Fruit fly (Drosophila melanogaster) whole organism, embryonic: Measurements from ENCODE around the gene Gr28a.
A peak's percentile ranks its signal among the peaks of the same experiment; 100 is the strongest.

Source experiments
- Atf6 ChIP-seq: fragments of 200-800 bp; sonication (Bioruptor generic); IDR thresholded peaks from 2 replicates; pipeline ENCODE4 v1.3.6; 2022; ENCODE audit warnings: missing biosample characterization, missing genetic modification characterization
- CG10209 ChIP-seq: fragments of 200-800 bp; sonication (Bioruptor generic); optimal IDR thresholded peaks from 3 replicates; lab custom pipeline; 2017; ENCODE audit warnings: missing biosample characterization, mild to moderate bottlenecking, missing genetic modification characterization, missing genetic modification reagents
- CG12659 ChIP-seq: fragments of 200-800 bp; sonication (Bioruptor generic); optimal IDR thresholded peaks from 3 replicates; lab custom pipeline; 2017; ENCODE audit warnings: mild to moderate bottlenecking, missing biosample characterization, missing genetic modification reagents, missing genetic modification characterization
- CG14050 ChIP-seq: fragments of 200-800 bp; sonication (Bioruptor generic); IDR thresholded peaks from 3 replicates; pipeline ENCODE4 v1.3.6; 2022; ENCODE audit warnings: missing biosample characterization, missing genetic modification characterization
- CG14441 ChIP-seq: fragments of 200-800 bp; sonication (Bioruptor generic); IDR thresholded peaks from 2 replicates; pipeline ENCODE4 v1.3.6; 2022; ENCODE audit warnings: missing biosample characterization, missing genetic modification characterization
- CG15011 ChIP-seq: fragments of 200-800 bp; sonication (Bioruptor generic); optimal IDR thresholded peaks from 3 replicates; lab custom pipeline; 2018; ENCODE audit warnings: missing biosample characterization, mild to moderate bottlenecking, missing genetic modification characterization
- CG15601 ChIP-seq: fragments of 200-800 bp; sonication (Bioruptor generic); optimal IDR thresholded peaks from 3 replicates; lab custom pipeline; 2019; ENCODE audit warnings: missing biosample characterization, mild to moderate bottlenecking, missing genetic modification characterization, moderate library complexity
- CG2199 ChIP-seq: fragments of 200-800 bp; sonication (Bioruptor generic); IDR thresholded peaks from 3 replicates; pipeline ENCODE4 v1.3.6; 2022; ENCODE audit warnings: missing biosample characterization, missing genetic modification characterization
- CG30020 ChIP-seq: fragments of 200-800 bp; optimal IDR thresholded peaks from 2 replicates; lab custom pipeline; 2019; ENCODE audit warnings: missing biosample characterization, mild to moderate bottlenecking, missing genetic modification characterization, moderate library complexity
- CG31224 ChIP-seq: fragments of 200-800 bp; sonication (Bioruptor generic); IDR thresholded peaks from 2 replicates; pipeline ENCODE4 v1.3.6; 2022; ENCODE audit warnings: missing biosample characterization, missing genetic modification characterization
- CG32532 ChIP-seq: fragments of 200-800 bp; sonication (Bioruptor generic); IDR thresholded peaks from 2 replicates; pipeline ENCODE4 v1.3.6; 2022; ENCODE audit warnings: missing biosample characterization, missing genetic modification characterization
- CG3281 ChIP-seq: fragments of 200-800 bp; sonication (Bioruptor generic); optimal IDR thresholded peaks from 3 replicates; lab custom pipeline; 2017; ENCODE audit warnings: missing biosample characterization, mild to moderate bottlenecking, missing genetic modification characterization
- CG3995 ChIP-seq: fragments of 200-800 bp; sonication (Bioruptor generic); optimal IDR thresholded peaks from 3 replicates; lab custom pipeline; 2016; ENCODE audit warnings: missing biosample characterization, missing genetic modification characterization
- CG5953 ChIP-seq: fragments of 200-800 bp; sonication (Bioruptor generic); IDR thresholded peaks from 2 replicates; pipeline ENCODE4 v1.3.6; 2022; ENCODE audit warnings: missing biosample characterization, missing genetic modification characterization
- CG6272 ChIP-seq: fragments of 200-800 bp; sonication (Bioruptor generic); IDR thresholded peaks from 2 replicates; pipeline ENCODE4 v1.3.6; 2022; ENCODE audit warnings: missing biosample characterization, missing genetic modification characterization
- CG8089 ChIP-seq: fragments of 200-800 bp; sonication (Bioruptor generic); optimal IDR thresholded peaks from 3 replicates; lab custom pipeline; 2016; ENCODE audit warnings: missing biosample characterization, missing genetic modification characterization
- CG9437 ChIP-seq: fragments of 200-800 bp; sonication (Bioruptor generic); optimal IDR thresholded peaks from 2 replicates; lab custom pipeline; 2018; ENCODE audit warnings: missing biosample characterization, mild to moderate bottlenecking, missing genetic modification characterization
- CG9727 ChIP-seq: fragments of 200-800 bp; sonication (Bioruptor generic); optimal IDR thresholded peaks from 3 replicates; lab custom pipeline; 2017; ENCODE audit warnings: missing biosample characterization, mild to moderate bottlenecking, missing genetic modification characterization
- Chrac-16 ChIP-seq: fragments of 200-800 bp; sonication (Bioruptor generic); optimal IDR thresholded peaks from 3 replicates; lab custom pipeline; 2016; ENCODE audit warnings: missing biosample characterization, missing genetic modification characterization
- CrebB ChIP-seq: fragments of 200-800 bp; sonication (Bioruptor generic); optimal IDR thresholded peaks from 3 replicates; lab custom pipeline; 2018; ENCODE audit warnings: missing biosample characterization, mild to moderate bottlenecking, missing genetic modification characterization
- D19A ChIP-seq: fragments of 200-800 bp; optimal IDR thresholded peaks from 3 replicates; lab custom pipeline; 2019; ENCODE audit warnings: missing biosample characterization, mild to moderate bottlenecking, missing genetic modification characterization, moderate library complexity
- Dek ChIP-seq: fragments of 200-800 bp; sonication (Bioruptor generic); optimal IDR thresholded peaks from 3 replicates; lab custom pipeline; 2019; ENCODE audit warnings: missing biosample characterization, mild to moderate bottlenecking, missing genetic modification characterization, moderate library complexity
- Ets65A ChIP-seq: fragments of 200-800 bp; sonication (Bioruptor generic); peaks from one replicate; lab custom pipeline; 2016; ENCODE audit warnings: missing biosample characterization, missing genetic modification characterization
- Ets97D ChIP-seq: fragments of 200-800 bp; sonication (Bioruptor generic); optimal IDR thresholded peaks from 3 replicates; lab custom pipeline; 2016; ENCODE audit warnings: missing biosample characterization, missing genetic modification characterization
- Fer3 ChIP-seq: fragments of 200-800 bp; sonication (Bioruptor generic); optimal IDR thresholded peaks from 2 replicates; lab custom pipeline; 2018; ENCODE audit warnings: missing biosample characterization, mild to moderate bottlenecking, missing genetic modification characterization, moderate library complexity
- HLH54F ChIP-seq: fragments of 200-800 bp; sonication (Bioruptor generic); optimal IDR thresholded peaks from 3 replicates; lab custom pipeline; 2016; ENCODE audit warnings: missing biosample characterization, missing genetic modification characterization
- Kr ChIP-seq: fragments of 200-800 bp; sonication (Bioruptor generic); optimal IDR thresholded peaks from 2 replicates; lab custom pipeline; 2017; ENCODE audit warnings: missing biosample characterization, mild to moderate bottlenecking, missing genetic modification characterization
- Lpt ChIP-seq: fragments of >200 bp; optimal IDR thresholded peaks from 2 replicates; lab custom pipeline; 2018; ENCODE audit warnings: missing biosample characterization, missing genetic modification characterization
- Meics ChIP-seq: fragments of 200-800 bp; sonication (Bioruptor generic); optimal IDR thresholded peaks from 2 replicates; lab custom pipeline; 2017; ENCODE audit warnings: missing biosample characterization, mild to moderate bottlenecking, missing genetic modification characterization
- NFAT ChIP-seq: fragments of 200-800 bp; sonication (Bioruptor generic); IDR thresholded peaks from 2 replicates; pipeline ENCODE4 v1.3.6; 2022; ENCODE audit warnings: missing biosample characterization, missing genetic modification characterization
- Pdp1 ChIP-seq, 2 experiments: fragments of 200-800 bp; sonication (Bioruptor generic); optimal IDR thresholded peaks; 3 replicates each; lab custom pipeline; 2016; ENCODE audit warnings: missing biosample characterization in 2 of 2, missing genetic modification characterization in 2 of 2, mild to moderate bottlenecking in 1 of 2, moderate library complexity in 1 of 2
- Sin3A ChIP-seq: fragments of >200 bp; optimal IDR thresholded peaks from 2 replicates; lab custom pipeline; 2018
- Sox100B ChIP-seq: fragments of 200-800 bp; sonication (Bioruptor generic); optimal IDR thresholded peaks from 3 replicates; lab custom pipeline; 2018; ENCODE audit warnings: missing biosample characterization, mild to moderate bottlenecking, missing genetic modification characterization
- al ChIP-seq: fragments of 200-800 bp; sonication (Bioruptor generic); IDR thresholded peaks from 2 replicates; pipeline ENCODE4 v1.3.6; 2022; ENCODE audit warnings: missing biosample characterization, missing genetic modification characterization
- ara ChIP-seq: fragments of 200-800 bp; sonication (Bioruptor generic); IDR thresholded peaks from 2 replicates; pipeline ENCODE4 v1.3.6; 2022; ENCODE audit warnings: missing biosample characterization, missing genetic modification characterization
- br ChIP-seq: fragments of >200 bp; optimal IDR thresholded peaks from 2 replicates; lab custom pipeline; 2017
- hkb ChIP-seq, 2 experiments: fragments of 200-800 bp in 1 of 2; fragments of >200 bp in 1 of 2; sonication (Bioruptor generic) in 1 of 2; IDR thresholded peaks in 1 of 2; optimal IDR thresholded peaks in 1 of 2; 2 replicates each; pipeline versions ENCODE4 v1.3.6 to Lab custom; 2017 to 2022; ENCODE audit warnings: missing biosample characterization in 1 of 2, missing genetic modification characterization in 1 of 2
- ind ChIP-seq: fragments of 200-800 bp; sonication (Bioruptor generic); optimal IDR thresholded peaks from 3 replicates; lab custom pipeline; 2016; ENCODE audit warnings: missing biosample characterization, missing genetic modification characterization
- lola ChIP-seq, 3 experiments: fragments of >200 bp in 2 of 3; fragments of 200-800 bp in 1 of 3; sonication (Bioruptor generic) in 1 of 3; optimal IDR thresholded peaks; 2 replicates each; lab custom pipeline; 2017 to 2019; ENCODE audit warnings: missing biosample characterization in 3 of 3, missing genetic modification characterization in 3 of 3, mild to moderate bottlenecking in 1 of 3, moderate library complexity in 1 of 3
- odd ChIP-seq: fragments of 200-800 bp; sonication (Bioruptor generic); optimal IDR thresholded peaks from 2 replicates; lab custom pipeline; 2017; ENCODE audit warnings: missing biosample characterization, mild to moderate bottlenecking, missing genetic modification characterization
- p53 ChIP-seq: fragments of 200-800 bp; sonication (Bioruptor generic); optimal IDR thresholded peaks from 2 replicates; lab custom pipeline; 2016; ENCODE audit warnings: missing biosample characterization, missing genetic modification characterization
- prd ChIP-seq, 3 experiments: fragments of >200 bp in 2 of 3; fragments of 200-800 bp in 1 of 3; sonication (Bioruptor generic) in 1 of 3; optimal IDR thresholded peaks in 2 of 3; IDR thresholded peaks in 1 of 3; 2 replicates in 2 of 3; 3 replicates in 1 of 3; pipeline versions ENCODE4 v1.3.6 to Lab custom; 2017 to 2022; ENCODE audit warnings: missing biosample characterization in 1 of 3, missing genetic modification characterization in 1 of 3
- sug ChIP-seq: fragments of 200-800 bp; optimal IDR thresholded peaks from 2 replicates; lab custom pipeline; 2019; ENCODE audit warnings: missing biosample characterization, mild to moderate bottlenecking, missing genetic modification characterization, moderate library complexity
- tio ChIP-seq: fragments of 200-800 bp; sonication (Bioruptor generic); optimal IDR thresholded peaks from 2 replicates; lab custom pipeline; 2017; ENCODE audit warnings: missing biosample characterization, missing genetic modification characterization, inconsistent platforms
- unc-4 ChIP-seq: fragments of 200-800 bp; sonication (Bioruptor generic); IDR thresholded peaks from 2 replicates; pipeline ENCODE4 v1.3.6; 2022; ENCODE audit warnings: missing biosample characterization, missing genetic modification characterization; ENCODE audit not compliant: partially characterized antibody
- yki ChIP-seq: fragments of >200 bp; optimal IDR thresholded peaks from 3 replicates; lab custom pipeline; 2018

The Gr28a gene

dm6 chr2L:7450966-7451365 is 3.0 kb downstream of the Gr28a start, which contains the start of gene santa-maria:
Gene santa-maria, minus strand, starts transcription at chr2L:7451244.
- TF ChIP-seq CG10209 (no peak), NFAT (GFP tag; lab: Robert Waterston, UW) (0 out of 2 replicates have a peak, but pooled peaks have one; percentile 19)

dm6 chr2L:7448371-7448770 is 5.6 kb downstream of the Gr28a start:
- TF ChIP-seq CG10209 (no peak), p53 (GFP tag; lab: Kevin White, UChicago) (no peak), prd (optimal IDR thresholded peaks at IDR 0.05; lab: Kevin White, UChicago) (no peak), prd (GFP tag; IDR thresholded peaks at IDR 0.05; lab: Robert Waterston, UW) (no peak), CG9437 (GFP tag; lab: Kevin White, UChicago) (no peak), Kr (GFP tag; lab: Kevin White, UChicago) (no peak), odd (no peak), al (GFP tag; lab: Robert Waterston, UW) (no peak), CG14441 (GFP tag; lab: Robert Waterston, UW) (no peak), Lpt (no peak), ind (GFP tag; lab: Kevin White, UChicago) (no peak), yki (lab: Kevin White, UChicago) (no peak), CG15011 (no peak)

- 0 out of 3 replicates have a peak, but pooled peaks have one; percentile 61 for TF ChIP-seq CG2199 (GFP tag; lab: Robert Waterston, UW)
- peak; percentile 17 for TF ChIP-seq CG15601 (tag; lab: Kevin White, UChicago)
- peak; percentile 80 for TF ChIP-seq CG3995 (GFP tag; lab: Kevin White, UChicago)
- TF ChIP-seq Sin3A = no peak
- TF ChIP-seq, all 482 proteins: peak for 3
Observed at dm6 chr2L:7447820-7448219, 6.2 kb downstream of the Gr28a start.

- TF ChIP-seq CG6272 (GFP tag; lab: Robert Waterston, UW) (0 out of 2 replicates have a peak, but pooled peaks have one; percentile 6), Meics (GFP tag; lab: Kevin White, UChicago) (peak; percentile 51), tio (GFP tag; lab: Kevin White, UChicago) (peak; percentile 35), CrebB (tag; lab: Kevin White, UChicago) (no peak), CG30020 (tag; lab: Kevin White, UChicago) (no peak), Ets65A (GFP tag; lab: Kevin White, UChicago) (peak; percentile 84), hkb (optimal IDR thresholded peaks at IDR 0.05; lab: Kevin White, UChicago) (no peak), hkb (GFP tag; IDR thresholded peaks at IDR 0.05; lab: Robert Waterston, UW) (peak; percentile 40; the same call in 1 of the 2 replicates), Ets97D (GFP tag; lab: Kevin White, UChicago) (no peak), CG3281 (GFP tag; lab: Kevin White, UChicago) (peak; percentile 56), Sox100B (GFP tag; lab: Kevin White, UChicago) (peak; percentile 5), Pdp1 (GFP tag; optimal IDR thresholded peaks at IDR 0.05; lab: Kevin White, UChicago) (peak in 1 of 2 experiments; percentile 12), Atf6 (GFP tag; lab: Robert Waterston, UW) (peak; percentile 55; the same call in 1 of the 2 replicates), CG14050 (GFP tag; lab: Robert Waterston, UW) (0 out of 3 replicates have a peak, but pooled peaks have one; percentile 10), NFAT (GFP tag; lab: Robert Waterston, UW) (peak; percentile 45), sug (tag; lab: Kevin White, UChicago) (peak; percentile 8), CG32532 (GFP tag; lab: Robert Waterston, UW) (peak; percentile 75), CG12659 (peak; percentile 25), CG8089 (GFP tag; lab: Kevin White, UChicago) (no peak), Dek (peak; percentile 42), CG5953 (GFP tag; lab: Robert Waterston, UW) (no peak), lola (GFP tag; optimal IDR thresholded peaks at IDR 0.05; lab: Kevin White, UChicago) (no peak), ara (no peak), CG9727 (GFP tag; lab: Kevin White, UChicago) (peak; percentile 3), unc-4 (GFP tag; lab: Robert Waterston, UW) (no peak), Chrac-16 (GFP tag; lab: Kevin White, UChicago) (no peak), HLH54F (GFP tag; lab: Kevin White, UChicago) (peak; percentile 24), D19A (peak; percentile 17), CG31224 (GFP tag; lab: Robert Waterston, UW) (peak; percentile 63; the same call in 1 of the 2 replicates), br (lab: Kevin White, UChicago) (no peak), Fer3 (tag; lab: Kevin White, UChicago) (peak; percentile 37), prd (optimal IDR thresholded peaks at IDR 0.05; lab: Kevin White, UChicago) (no peak), prd (GFP tag; IDR thresholded peaks at IDR 0.05; lab: Robert Waterston, UW) (peak; percentile 49; the same call in 1 of the 3 replicates)
Observed at dm6 chr2L:7442929-7443328, 11.1 kb downstream of the Gr28a start.
